Fruit fly (Drosophila melanogaster) whole organism, embryonic: Measurements from ENCODE around the gene CG14837.
A peak's percentile ranks its signal among the peaks of the same experiment; 100 is the strongest.

Experiments
- Atf-2 ChIP-seq: fragments of 200-800 bp; sonication (Bioruptor generic); optimal IDR thresholded peaks from 2 replicates; lab custom pipeline; 2016; ENCODE audit warnings: missing biosample characterization, missing genetic modification characterization
- CG10209 ChIP-seq: fragments of 200-800 bp; sonication (Bioruptor generic); optimal IDR thresholded peaks from 3 replicates; lab custom pipeline; 2017; ENCODE audit warnings: missing biosample characterization, mild to moderate bottlenecking, missing genetic modification characterization, missing genetic modification reagents
- CG1024 ChIP-seq: fragments of 200-800 bp; sonication (Bioruptor generic); IDR thresholded peaks from 2 replicates; pipeline ENCODE4 v1.3.6; 2022; ENCODE audit warnings: missing biosample characterization, missing genetic modification characterization
- CG10321 ChIP-seq: fragments of 200-800 bp; sonication (Bioruptor generic); IDR thresholded peaks from 2 replicates; pipeline ENCODE4 v1.3.6; 2022; ENCODE audit warnings: missing biosample characterization, missing genetic modification characterization
- CG10565 ChIP-seq: fragments of 200-800 bp; sonication (Bioruptor generic); optimal IDR thresholded peaks from 3 replicates; lab custom pipeline; 2016; ENCODE audit warnings: missing biosample characterization, mild to moderate bottlenecking, missing genetic modification characterization
- CG12104 ChIP-seq: fragments of 200-800 bp; sonication (Bioruptor generic); optimal IDR thresholded peaks from 3 replicates; lab custom pipeline; 2016; ENCODE audit warnings: missing biosample characterization, missing genetic modification characterization
- CG12744 ChIP-seq: fragments of 200-800 bp; sonication (Bioruptor generic); optimal IDR thresholded peaks from 2 replicates; lab custom pipeline; 2016; ENCODE audit warnings: missing biosample characterization, missing genetic modification characterization
- CG13894 ChIP-seq: fragments of 200-800 bp; sonication (Bioruptor generic); optimal IDR thresholded peaks from 3 replicates; lab custom pipeline; 2018; ENCODE audit warnings: missing biosample characterization, mild to moderate bottlenecking, missing genetic modification characterization, moderate library complexity
- CG14441 ChIP-seq: fragments of 200-800 bp; sonication (Bioruptor generic); IDR thresholded peaks from 2 replicates; pipeline ENCODE4 v1.3.6; 2022; ENCODE audit warnings: missing biosample characterization, missing genetic modification characterization
- CG14965 ChIP-seq: fragments of 200-800 bp; sonication (Bioruptor generic); optimal IDR thresholded peaks from 2 replicates; lab custom pipeline; 2016; ENCODE audit warnings: missing biosample characterization, missing genetic modification characterization, borderline replicate concordance
- CG17328 ChIP-seq: fragments of 200-800 bp; sonication (Bioruptor generic); IDR thresholded peaks from 2 replicates; pipeline ENCODE4 v1.3.6; 2022; ENCODE audit warnings: missing biosample characterization, missing genetic modification characterization
- CG32532 ChIP-seq: fragments of 200-800 bp; sonication (Bioruptor generic); IDR thresholded peaks from 2 replicates; pipeline ENCODE4 v1.3.6; 2022; ENCODE audit warnings: missing biosample characterization, missing genetic modification characterization
- CG32767 ChIP-seq: fragments of 200-800 bp; sonication (Bioruptor generic); IDR thresholded peaks from 2 replicates; pipeline ENCODE4 v1.3.6; 2022; ENCODE audit warnings: missing biosample characterization, missing genetic modification characterization
- CG3726 ChIP-seq: fragments of 200-800 bp; sonication (Bioruptor generic); IDR thresholded peaks from 3 replicates; pipeline ENCODE4, ENCODE4 v1.3.6; 2022; ENCODE audit warnings: missing biosample characterization, missing genetic modification characterization
- CG4424 ChIP-seq: fragments of 200-800 bp; sonication (Bioruptor generic); optimal IDR thresholded peaks from 3 replicates; lab custom pipeline; 2016; ENCODE audit warnings: missing biosample characterization, missing genetic modification characterization
- CG6683 ChIP-seq: fragments of 200-800 bp; sonication (Bioruptor generic); optimal IDR thresholded peaks from 2 replicates; lab custom pipeline; 2017; ENCODE audit warnings: missing biosample characterization, mild to moderate bottlenecking, missing genetic modification characterization, missing genetic modification reagents
- CG7556 ChIP-seq: fragments of 200-800 bp; sonication (Bioruptor generic); optimal IDR thresholded peaks from 2 replicates; lab custom pipeline; 2017; ENCODE audit warnings: missing biosample characterization, mild to moderate bottlenecking, missing genetic modification characterization
- CG8089 ChIP-seq: fragments of 200-800 bp; sonication (Bioruptor generic); optimal IDR thresholded peaks from 3 replicates; lab custom pipeline; 2016; ENCODE audit warnings: missing biosample characterization, missing genetic modification characterization
- CTCF ChIP-seq: fragments of 200-800 bp; sonication (Bioruptor generic); optimal IDR thresholded peaks from 2 replicates; lab custom pipeline; 2017; ENCODE audit warnings: missing biosample characterization, mild to moderate bottlenecking, missing genetic modification characterization, moderate library complexity
- Drgx ChIP-seq: fragments of 200-800 bp; sonication (Bioruptor generic); IDR thresholded peaks from 2 replicates; pipeline ENCODE4 v1.3.6; 2022; ENCODE audit warnings: missing biosample characterization, missing genetic modification characterization
- Hsf ChIP-seq: fragments of 200-800 bp; sonication (Bioruptor generic); optimal IDR thresholded peaks from 3 replicates; lab custom pipeline; 2016; ENCODE audit warnings: missing biosample characterization, missing genetic modification characterization
- NC2β ChIP-seq: fragments of 200-800 bp; sonication (Bioruptor generic); optimal IDR thresholded peaks from 2 replicates; lab custom pipeline; 2016; ENCODE audit warnings: missing biosample characterization, missing genetic modification characterization
- Scr ChIP-seq: fragments of 200-800 bp; sonication (Bioruptor generic); IDR thresholded peaks from 2 replicates; pipeline ENCODE4 v1.3.6; 2022; ENCODE audit warnings: missing biosample characterization, missing genetic modification characterization; ENCODE audit not compliant: partially characterized antibody
- Sox100B ChIP-seq: fragments of 200-800 bp; sonication (Bioruptor generic); optimal IDR thresholded peaks from 3 replicates; lab custom pipeline; 2018; ENCODE audit warnings: missing biosample characterization, mild to moderate bottlenecking, missing genetic modification characterization
- al ChIP-seq: fragments of 200-800 bp; sonication (Bioruptor generic); IDR thresholded peaks from 2 replicates; pipeline ENCODE4 v1.3.6; 2022; ENCODE audit warnings: missing biosample characterization, missing genetic modification characterization
- ara ChIP-seq: fragments of 200-800 bp; sonication (Bioruptor generic); IDR thresholded peaks from 2 replicates; pipeline ENCODE4 v1.3.6; 2022; ENCODE audit warnings: missing biosample characterization, missing genetic modification characterization
- chn ChIP-seq: fragments of 200-800 bp; sonication (Bioruptor generic); optimal IDR thresholded peaks from 2 replicates; lab custom pipeline; 2016; ENCODE audit warnings: missing biosample characterization, missing genetic modification characterization
- fd3F ChIP-seq: fragments of 200-800 bp; sonication (Bioruptor generic); optimal IDR thresholded peaks from 2 replicates; lab custom pipeline; 2018; ENCODE audit warnings: missing biosample characterization, mild to moderate bottlenecking, missing genetic modification characterization, moderate library complexity
- fd96Cb ChIP-seq: fragments of 200-800 bp; sonication (Bioruptor generic); optimal IDR thresholded peaks from 2 replicates; lab custom pipeline; 2018; ENCODE audit warnings: missing biosample characterization, mild to moderate bottlenecking, missing genetic modification characterization, moderate library complexity
- fu2 ChIP-seq: fragments of 200-800 bp; sonication (Bioruptor generic); optimal IDR thresholded peaks from 2 replicates; lab custom pipeline; 2016; ENCODE audit warnings: missing biosample characterization, missing genetic modification characterization
- gem ChIP-seq: fragments of 200-800 bp; sonication (Bioruptor generic); optimal IDR thresholded peaks from 2 replicates; lab custom pipeline; 2019; ENCODE audit warnings: missing biosample characterization, mild to moderate bottlenecking, missing genetic modification characterization, moderate library complexity
- gsb ChIP-seq: fragments of 200-800 bp; sonication (Bioruptor generic); IDR thresholded peaks from 2 replicates; pipeline ENCODE4 v1.3.6; 2022; ENCODE audit warnings: missing biosample characterization, missing genetic modification characterization
- lbe ChIP-seq: fragments of 200-800 bp; sonication (Bioruptor generic); optimal IDR thresholded peaks from 2 replicates; lab custom pipeline; 2016; ENCODE audit warnings: missing biosample characterization, mild to moderate bottlenecking, missing genetic modification characterization
- nmo ChIP-seq: fragments of 200-800 bp; sonication (Bioruptor generic); optimal IDR thresholded peaks from 2 replicates; lab custom pipeline; 2018; ENCODE audit warnings: missing biosample characterization, mild to moderate bottlenecking, missing genetic modification characterization, moderate library complexity
- phol ChIP-seq: fragments of 200-800 bp; sonication (Bioruptor generic); optimal IDR thresholded peaks from 3 replicates; lab custom pipeline; 2018; ENCODE audit warnings: missing biosample characterization, mild to moderate bottlenecking, missing genetic modification characterization, moderate library complexity
- ranshi ChIP-seq: fragments of 200-800 bp; sonication (Bioruptor generic); IDR thresholded peaks from 2 replicates; pipeline ENCODE4 v1.3.6; 2022; ENCODE audit warnings: missing biosample characterization, missing genetic modification characterization
- repo ChIP-seq: fragments of 200-800 bp; sonication (Bioruptor generic); optimal IDR thresholded peaks from 2 replicates; lab custom pipeline; 2016; ENCODE audit warnings: missing biosample characterization, missing genetic modification characterization
- yki ChIP-seq: fragments of >200 bp; optimal IDR thresholded peaks from 3 replicates; lab custom pipeline; 2018
- zfh1 ChIP-seq: fragments of 200-800 bp; sonication (Bioruptor generic); IDR thresholded peaks from 3 replicates; pipeline ENCODE4 v1.3.6; 2022; ENCODE audit warnings: missing biosample characterization, missing genetic modification characterization

CG14837 gene

dm6 chr3L:7601122-7601841 lies 41.4 kb upstream of the CG14837 start (continued):
- TF ChIP-seq nmo, result peak; percentile 21
- peak; percentile 87 for TF ChIP-seq CTCF
- peak; percentile 2 for TF ChIP-seq CG4424
- TF ChIP-seq phol (tag; lab: Kevin White, UChicago), result peak; percentile 6
- TF ChIP-seq fd96Cb (tag; lab: Kevin White, UChicago), result no peak
- no peak for TF ChIP-seq CG3726 (GFP tag; lab: Robert Waterston, UW)
- TF ChIP-seq CG6683 (GFP tag; lab: Kevin White, UChicago), result no peak
- TF ChIP-seq CG13894 (tag; lab: Kevin White, UChicago), result no peak
- TF ChIP-seq CG10321 (GFP tag; lab: Robert Waterston, UW), result no peak
- TF ChIP-seq gsb (GFP tag; lab: Robert Waterston, UW), result no peak
- TF ChIP-seq CG8089 (GFP tag; lab: Kevin White, UChicago), result no peak
- TF ChIP-seq chn (GFP tag; lab: Kevin White, UChicago), result no peak
- peak; percentile 37 for TF ChIP-seq Sox100B (GFP tag; lab: Kevin White, UChicago)
- TF ChIP-seq Scr, result no peak
- TF ChIP-seq lbe (GFP tag; lab: Kevin White, UChicago), result peak; percentile 14
- no peak for TF ChIP-seq Atf-2 (GFP tag; lab: Kevin White, UChicago)
- TF ChIP-seq CG10565 (GFP tag; lab: Kevin White, UChicago), result no peak
- no peak for TF ChIP-seq fd3F (GFP tag; lab: Kevin White, UChicago)
- peak; percentile 28; the same call in 1 of the 2 replicates for TF ChIP-seq CG32767
- 0 out of 2 replicates have a peak, but pooled peaks have one; percentile 25 for TF ChIP-seq CG14441 (GFP tag; lab: Robert Waterston, UW)
- TF ChIP-seq repo, result no peak
- TF ChIP-seq yki (lab: Kevin White, UChicago), result no peak
- no peak for TF ChIP-seq Hsf (GFP tag; lab: Kevin White, UChicago)
- TF ChIP-seq CG1024 (GFP tag; lab: Robert Waterston, UW), result 0 out of 2 replicates have a peak, but pooled peaks have one; percentile 12
- TF ChIP-seq CG17328 (GFP tag; lab: Robert Waterston, UW), result 0 out of 2 replicates have a peak, but pooled peaks have one; percentile 23
- peak; percentile 42 for TF ChIP-seq gem (tag; lab: Kevin White, UChicago)
- no peak for TF ChIP-seq NC2β

DNA sequence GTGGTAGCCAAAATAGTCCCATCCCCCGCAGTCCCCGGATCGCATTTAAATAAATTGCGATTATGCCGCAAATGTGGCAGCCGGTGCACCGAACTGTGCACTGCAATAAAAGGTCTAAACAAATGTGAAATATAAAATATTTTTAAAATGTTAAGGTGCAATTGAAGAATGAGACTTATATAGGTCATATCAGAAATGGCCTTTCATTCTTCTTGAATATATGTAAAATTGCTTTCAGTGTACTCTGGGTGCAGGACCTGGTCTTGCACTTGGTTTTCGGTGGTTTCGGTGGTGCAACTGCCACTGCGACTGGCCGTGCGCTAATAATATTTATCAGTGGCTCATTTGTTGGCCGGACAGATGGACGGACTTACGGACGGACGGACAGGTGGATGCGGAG lies 38.5 kb upstream of the CG14837 start:
- peak; percentile 79 for TF ChIP-seq Drgx (GFP tag; lab: Robert Waterston, UW)
- TF ChIP-seq CG12744, result no peak
- 0 out of 3 replicates have a peak, but pooled peaks have one; percentile 42 for TF ChIP-seq CG3726 (GFP tag; lab: Robert Waterston, UW)
- TF ChIP-seq CG12104 (GFP tag; lab: Kevin White, UChicago), result no peak
- TF ChIP-seq ranshi, result peak; percentile 7; the same call in 1 of the 2 replicates
- TF ChIP-seq CG14965 (GFP tag; lab: Kevin White, UChicago), result no peak
- TF ChIP-seq ara (GFP tag; lab: Robert Waterston, UW), result 0 out of 2 replicates have a peak, but pooled peaks have one; percentile 25
- TF ChIP-seq zfh1 (GFP tag; lab: Robert Waterston, UW), result 0 out of 3 replicates have a peak, but pooled peaks have one; percentile 37

dm6 chr3L:7592791-7593190 lies 33.0 kb upstream of the CG14837 start, which contains the start of gene Pura:
Pura (plus strand) TSS chr3L:7593091.
- TF ChIP-seq CG10209 (no peak), CG32532 (no peak), CG7556 (GFP tag; lab: Kevin White, UChicago) (no peak), fu2 (GFP tag; lab: Kevin White, UChicago) (no peak), al (no peak)
